Worm (Caenorhabditis elegans) whole organism, L1 larva: Measurements from ENCODE around the gene F59D12.5.

Source experiments
- ama-1 ChIP-seq: fragments of 150-350 bp; optimal IDR thresholded peaks from 2 replicates; lab custom pipeline; 2014
- ceh-88 ChIP-seq: fragments of 200-800 bp; sonication (Bioruptor generic); IDR thresholded peaks from 2 replicates; pipeline ENCODE4 v1.3.6; 2022; ENCODE audit warnings: missing genetic modification characterization, missing compliant biosample characterization
- ces-1 ChIP-seq: fragments of 150-350 bp; optimal IDR thresholded peaks from 2 replicates; lab custom pipeline; 2014; ENCODE audit warnings: missing biosample characterization, missing genetic modification reagents, missing genetic modification characterization
- efl-3 ChIP-seq: fragments of 200-800 bp; sonication (Bioruptor generic); optimal IDR thresholded peaks from 2 replicates; lab custom pipeline; 2018; ENCODE audit warnings: mild to moderate bottlenecking, missing genetic modification characterization, missing compliant biosample characterization
- lsy-2 ChIP-seq, 2 experiments: fragments of 150-350 bp; optimal IDR thresholded peaks; 2 replicates each; lab custom pipeline; 2014; ENCODE audit warnings: missing biosample characterization in 2 of 2, missing genetic modification characterization in 2 of 2
- snpc-4 ChIP-seq: fragments of 150-350 bp; optimal IDR thresholded peaks from 2 replicates; lab custom pipeline; 2014; ENCODE audit warnings: missing biosample characterization, missing genetic modification characterization
- zag-1 ChIP-seq: fragments of 150-350 bp; optimal IDR thresholded peaks from 2 replicates; lab custom pipeline; 2014; ENCODE audit warnings: missing biosample characterization, missing genetic modification characterization
- ztf-4 ChIP-seq: fragments of 150-350 bp; optimal IDR thresholded peaks from 2 replicates; lab custom pipeline; 2014; ENCODE audit warnings: missing biosample characterization, missing genetic modification characterization

The F59D12.5 gene

ce11 chrX:15597077-15597476, 50.1 kb downstream of the F59D12.5 start, which contains the start of gene K09A9.8:
Gene K09A9.8, minus strand, starts transcription at chrX:15597177.
- no peak for TF ChIP-seq ama-1 (lab: Kevin White, UChicago)
- TF ChIP-seq zag-1, result no peak
- no peak for TF ChIP-seq snpc-4 (tag; lab: Kevin White, UChicago)
- no peak for TF ChIP-seq ztf-4 (tag; lab: Kevin White, UChicago)
- TF ChIP-seq efl-3 (GFP tag; lab: Kevin White, UChicago), result no peak
- no peak for TF ChIP-seq lsy-2 (tag; optimal IDR thresholded peaks at IDR 0.05; lab: Kevin White, UChicago)
- no peak for TF ChIP-seq ceh-88 (GFP tag; lab: Robert Waterston, UW)
- no peak for TF ChIP-seq ces-1
